Worm (Caenorhabditis elegans): ENCODE measurements around the gene srf-3.

srf-3 gene

ce11 chrIV:12893166-12893565 lies 43.9 kb downstream of the srf-3 start, which contains the start of gene K08D8.12:
TSS of gene K08D8.12 (plus strand) at chrIV:12893466.
- TF ChIP-seq unc-62 (GFP tag; optimal IDR thresholded peaks at IDR 0.05) (no peak), snpc-4 (tag; optimal IDR thresholded peaks at IDR 0.05) (no peak), lin-32 (GFP tag; optimal IDR thresholded peaks at IDR 0.05) (no peak), ceh-39 (tag; optimal IDR thresholded peaks at IDR 0.05) (no peak)

DNA sequence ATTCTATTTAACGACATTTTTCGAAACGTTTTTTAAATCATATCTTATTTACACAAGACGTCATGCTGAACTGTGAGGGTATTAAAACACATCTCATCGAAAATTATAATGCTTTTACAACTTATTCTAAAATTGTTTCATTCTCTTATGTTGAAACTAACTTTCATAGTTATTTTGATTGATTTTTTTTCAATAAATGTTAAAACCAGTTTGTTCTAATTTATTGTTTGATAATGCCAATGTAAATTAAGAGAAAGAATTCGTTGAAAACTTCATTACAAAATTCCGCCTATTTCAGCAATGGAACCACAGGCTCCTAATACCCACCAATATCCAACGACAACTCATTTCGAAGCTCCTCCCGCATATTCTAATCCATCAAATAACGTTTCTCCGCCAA lies 45.7 kb downstream of the srf-3 start, which contains the start of gene K08D8.11:
Gene K08D8.11, plus strand, starts transcription at position 301 of the 400 bp plus-strand sequence.
- no peak for TF ChIP-seq ham-2 (GFP tag; optimal IDR thresholded peaks at IDR 0.05)
- TF ChIP-seq elt-1 (tag; optimal IDR thresholded peaks at IDR 0.05; ENCODE audit: borderline replicate concordance, insufficient read depth): no peak
- no peak for TF ChIP-seq nhr-237 (tag; optimal IDR thresholded peaks at IDR 0.05)
- TF ChIP-seq lsy-2 (tag; optimal IDR thresholded peaks at IDR 0.05): no peak
- no peak for TF ChIP-seq M03D4.4 (tag; optimal IDR thresholded peaks at IDR 0.05)
- no peak for TF ChIP-seq flh-1 (GFP tag; optimal IDR thresholded peaks at IDR 0.05)
- no peak for TF ChIP-seq ceh-83 (GFP tag; optimal IDR thresholded peaks at IDR 0.05)
- no peak for TF ChIP-seq sem-2 (GFP tag; optimal IDR thresholded peaks at IDR 0.05)
- no peak for TF ChIP-seq hlh-1 (tag; optimal IDR thresholded peaks at IDR 0.05)
- no peak for TF ChIP-seq tbx-8 (GFP tag; optimal IDR thresholded peaks at IDR 0.05)
- TF ChIP-seq unc-120 (tag; optimal IDR thresholded peaks at IDR 0.05; ENCODE audit: poor library complexity, severe bottlenecking): no peak
- TF ChIP-seq nhr-28 (tag; optimal IDR thresholded peaks at IDR 0.05): no peak
- TF ChIP-seq bed-3 (GFP tag; optimal IDR thresholded peaks at IDR 0.05): no peak
- no peak for TF ChIP-seq unc-62 (GFP tag; optimal IDR thresholded peaks at IDR 0.05)
- no peak for TF ChIP-seq elt-3 (tag; optimal IDR thresholded peaks at IDR 0.05)
- TF ChIP-seq nhr-2 (tag; optimal IDR thresholded peaks at IDR 0.05): no peak
- no peak for TF ChIP-seq mls-2 (tag; optimal IDR thresholded peaks at IDR 0.05)

- TF ChIP-seq elt-1 (tag; optimal IDR thresholded peaks at IDR 0.05; ENCODE audit: borderline replicate concordance, insufficient read depth) (no peak), unc-39 (tag; optimal IDR thresholded peaks at IDR 0.05) (no peak), tbx-8 (GFP tag; optimal IDR thresholded peaks at IDR 0.05) (no peak), zip-8 (tag; optimal IDR thresholded peaks at IDR 0.05) (no peak), sptf-1 (tag; optimal IDR thresholded peaks at IDR 0.05) (no peak)
Observed at ce11 chrIV:12896371-12896882, 47.1 kb downstream of the srf-3 start, which contains the start of gene K08D8.7. TSS of gene K08D8.7 (plus strand) at chrIV:12896832.

DNA sequence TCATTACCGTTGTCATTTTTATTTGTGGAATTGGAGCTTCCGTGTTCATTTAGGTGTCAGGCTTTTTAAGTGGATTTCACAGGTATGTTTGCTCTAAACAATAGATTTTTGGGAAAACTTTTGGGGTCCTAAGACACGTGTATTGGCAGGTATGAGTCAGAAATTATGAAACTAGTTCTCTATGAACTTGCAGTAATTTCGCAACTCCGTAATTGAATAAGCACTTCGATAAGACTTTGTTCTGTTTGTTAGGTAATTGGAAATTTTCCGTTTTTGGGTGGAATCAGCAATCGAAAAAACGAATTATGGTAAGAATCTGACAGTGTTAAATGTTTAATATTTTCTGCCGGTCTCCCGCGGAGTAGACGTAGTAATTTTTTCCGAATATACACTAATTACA lies 47.8 kb downstream of the srf-3 start:
- TF ChIP-seq lin-32 (GFP tag; optimal IDR thresholded peaks at IDR 0.05): no peak
- TF ChIP-seq elt-1 (tag; optimal IDR thresholded peaks at IDR 0.05; ENCODE audit: borderline replicate concordance, insufficient read depth): no peak
- no peak for TF ChIP-seq ham-2 (GFP tag; optimal IDR thresholded peaks at IDR 0.05)

- TF ChIP-seq snpc-4 (tag; optimal IDR thresholded peaks at IDR 0.05) (no peak), M03D4.4 (tag; optimal IDR thresholded peaks at IDR 0.05) (no peak), mep-1 (tag; optimal IDR thresholded peaks at IDR 0.05) (no peak), ceh-43 (GFP tag; optimal IDR thresholded peaks at IDR 0.05) (no peak)
Observed at ce11 chrIV:12898823-12899222, 49.5 kb downstream of the srf-3 start.

DNA sequence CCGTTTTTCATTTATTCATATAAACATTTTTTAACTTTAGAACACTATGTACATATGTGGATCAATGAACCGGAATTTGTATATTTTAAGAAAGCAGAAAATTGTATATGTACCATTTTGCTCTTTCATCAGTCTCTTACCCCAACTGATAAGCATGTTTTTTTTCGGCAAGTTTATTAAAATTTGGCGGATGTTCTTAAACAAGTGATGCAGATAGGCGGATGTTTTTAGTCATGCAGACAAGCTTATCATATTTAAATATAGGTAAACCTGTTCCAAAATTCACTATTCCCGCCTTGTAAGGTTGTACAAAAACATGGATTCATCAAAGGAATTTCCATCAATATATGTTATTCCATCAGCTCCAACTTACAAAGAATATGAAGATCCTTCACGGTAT lies 50.1 kb downstream of the srf-3 start, which contains the start of gene K08D8.9:
Gene K08D8.9, plus strand, starts transcription at position 301 of the 400 bp plus-strand sequence.
- TF ChIP-seq ces-1 (GFP tag; optimal IDR thresholded peaks at IDR 0.05): no peak
- TF ChIP-seq ceh-39 (tag; optimal IDR thresholded peaks at IDR 0.05): no peak
- TF ChIP-seq ham-2 (GFP tag; optimal IDR thresholded peaks at IDR 0.05): no peak
- TF ChIP-seq sem-2 (GFP tag; optimal IDR thresholded peaks at IDR 0.05): no peak
- no peak for TF ChIP-seq unc-39 (tag; optimal IDR thresholded peaks at IDR 0.05)

- no peak for TF ChIP-seq hlh-1 (tag; optimal IDR thresholded peaks at IDR 0.05)
- no peak for TF ChIP-seq pha-4 (tag; optimal IDR thresholded peaks at IDR 0.05)
- no peak for TF ChIP-seq unc-39 (tag; optimal IDR thresholded peaks at IDR 0.05)
- TF ChIP-seq bed-3 (GFP tag; optimal IDR thresholded peaks at IDR 0.05): no peak
- no peak for TF ChIP-seq zip-8 (tag; optimal IDR thresholded peaks at IDR 0.05)
- TF ChIP-seq mab-5 (tag; optimal IDR thresholded peaks at IDR 0.05): no peak
- no peak for TF ChIP-seq ham-2 (GFP tag; optimal IDR thresholded peaks at IDR 0.05)
- TF ChIP-seq ceh-39 (tag; optimal IDR thresholded peaks at IDR 0.05): no peak
- no peak for TF ChIP-seq elt-3 (tag; optimal IDR thresholded peaks at IDR 0.05)
- no peak for TF ChIP-seq cnd-1 (tag; optimal IDR thresholded peaks at IDR 0.05)
- no peak for TF ChIP-seq M03D4.4 (tag; optimal IDR thresholded peaks at IDR 0.05)
- TF ChIP-seq blmp-1 (tag; optimal IDR thresholded peaks at IDR 0.05): no peak
- TF ChIP-seq sem-2 (GFP tag; optimal IDR thresholded peaks at IDR 0.05): no peak
- no peak for TF ChIP-seq mep-1 (tag; optimal IDR thresholded peaks at IDR 0.05)
- TF ChIP-seq tbx-8 (GFP tag; optimal IDR thresholded peaks at IDR 0.05): no peak
- TF ChIP-seq nhr-237 (tag; optimal IDR thresholded peaks at IDR 0.05): no peak
Observed at ce11 chrIV:12900267-12900666, 51.0 kb downstream of the srf-3 start, which contains the start of gene K08D8.10. TSS of gene K08D8.10 (plus strand) at chrIV:12900567.

Measured in whole organism, mixed stage, embryonic.